Worm (Caenorhabditis elegans) whole organism, mixed stage, embryonic: ENCODE measurements around the gene F17A2.16.
A peak's percentile ranks its signal among the peaks of the same experiment; 100 is the strongest.

Source experiments
- M03D4.4 ChIP-seq: sonication (generic microtip); optimal IDR thresholded peaks from 2 replicates; lab custom pipeline; 2017; ENCODE audit warnings: mild to moderate bottlenecking, missing genetic modification characterization, missing compliant biosample characterization
- bed-3 ChIP-seq: fragments of 200-800 bp; sonication (Bioruptor generic); optimal IDR thresholded peaks from 3 replicates; lab custom pipeline; 2018; ENCODE audit warnings: mild to moderate bottlenecking, missing genetic modification characterization, moderate library complexity, missing compliant biosample characterization
- blmp-1 ChIP-seq: fragments of 150-350 bp; optimal IDR thresholded peaks from 2 replicates; lab custom pipeline; 2014; ENCODE audit warnings: missing biosample characterization, missing genetic modification characterization
- ceh-43 ChIP-seq: fragments of 200-800 bp; sonication (Bioruptor generic); optimal IDR thresholded peaks from 2 replicates; lab custom pipeline; 2018; ENCODE audit warnings: mild to moderate bottlenecking, missing genetic modification characterization, moderate library complexity, missing compliant biosample characterization
- ceh-83 ChIP-seq: fragments of 200-800 bp; sonication (Bioruptor generic); optimal IDR thresholded peaks from 2 replicates; lab custom pipeline; 2018; ENCODE audit warnings: mild to moderate bottlenecking, missing genetic modification characterization, missing compliant biosample characterization
- ces-1 ChIP-seq: fragments of 150-350 bp; optimal IDR thresholded peaks from 2 replicates; lab custom pipeline; 2014; ENCODE audit warnings: missing biosample characterization, missing genetic modification reagents, missing genetic modification characterization
- cnd-1 ChIP-seq: fragments of 200-800 bp; sonication (Bioruptor generic); optimal IDR thresholded peaks from 2 replicates; lab custom pipeline; 2018; ENCODE audit warnings: mild to moderate bottlenecking, missing genetic modification characterization, missing compliant biosample characterization
- drap-1 ChIP-seq: fragments of 200-800 bp; sonication (Bioruptor generic); optimal IDR thresholded peaks from 3 replicates; lab custom pipeline; 2018; ENCODE audit warnings: mild to moderate bottlenecking, missing genetic modification characterization, missing compliant biosample characterization
- elt-1 ChIP-seq: sonication (generic microtip); optimal IDR thresholded peaks from 2 replicates; lab custom pipeline; 2017; ENCODE audit warnings: missing genetic modification characterization, mild to moderate bottlenecking, missing compliant biosample characterization, antibody characterized with exemption, moderate library complexity, borderline replicate concordance; ENCODE audit not compliant: insufficient read depth
- elt-3 ChIP-seq: fragments of 150-350 bp; optimal IDR thresholded peaks from 2 replicates; lab custom pipeline; 2014; ENCODE audit warnings: missing biosample characterization, missing genetic modification characterization
- flh-1 ChIP-seq: fragments of 200-800 bp; sonication (Bioruptor generic); optimal IDR thresholded peaks from 2 replicates; lab custom pipeline; 2018; ENCODE audit warnings: mild to moderate bottlenecking, missing genetic modification characterization, moderate library complexity, missing compliant biosample characterization
- ham-2 ChIP-seq: fragments of 200-800 bp; sonication (Bioruptor generic); optimal IDR thresholded peaks from 2 replicates; lab custom pipeline; 2018; ENCODE audit warnings: mild to moderate bottlenecking, missing genetic modification characterization, missing compliant biosample characterization
- hlh-1 ChIP-seq: fragments of 150-350 bp; optimal IDR thresholded peaks from 2 replicates; lab custom pipeline; 2014; ENCODE audit warnings: missing biosample characterization, missing genetic modification reagents, missing genetic modification characterization
- lin-13 ChIP-seq: fragments of 150-350 bp; optimal IDR thresholded peaks from 2 replicates; lab custom pipeline; 2014; ENCODE audit warnings: missing biosample characterization, missing genetic modification characterization
- lin-32 ChIP-seq: fragments of 200-800 bp; sonication (Bioruptor generic); optimal IDR thresholded peaks from 2 replicates; lab custom pipeline; 2018; ENCODE audit warnings: mild to moderate bottlenecking, missing genetic modification characterization, missing compliant biosample characterization
- lsy-2 ChIP-seq: fragments of 150-350 bp; optimal IDR thresholded peaks from 2 replicates; lab custom pipeline; 2014; ENCODE audit warnings: missing biosample characterization, missing genetic modification characterization
- mep-1 ChIP-seq: fragments of 150-350 bp; optimal IDR thresholded peaks from 2 replicates; lab custom pipeline; 2017; ENCODE audit warnings: missing biosample characterization, missing genetic modification reagents, missing genetic modification characterization, inconsistent platforms
- mls-2 ChIP-seq: sonication (generic microtip); optimal IDR thresholded peaks from 2 replicates; lab custom pipeline; 2016; ENCODE audit warnings: mild to moderate bottlenecking, missing genetic modification characterization, moderate library complexity, missing compliant biosample characterization
- nhr-2 ChIP-seq: fragments of 150-350 bp; optimal IDR thresholded peaks from 2 replicates; lab custom pipeline; 2014; ENCODE audit warnings: missing biosample characterization, missing genetic modification characterization
- nhr-237 ChIP-seq: fragments of 150-350 bp; optimal IDR thresholded peaks from 2 replicates; lab custom pipeline; 2014; ENCODE audit warnings: missing biosample characterization, missing genetic modification characterization
- nhr-28 ChIP-seq: fragments of 150-350 bp; optimal IDR thresholded peaks from 2 replicates; lab custom pipeline; 2014; ENCODE audit warnings: missing biosample characterization, missing genetic modification characterization
- nhr-76 ChIP-seq: sonication (generic microtip); optimal IDR thresholded peaks from 2 replicates; lab custom pipeline; 2017; ENCODE audit warnings: missing biosample characterization, missing genetic modification characterization
- pha-4 ChIP-seq: fragments of 150-350 bp; optimal IDR thresholded peaks from 2 replicates; lab custom pipeline; 2018; ENCODE audit warnings: missing biosample characterization, missing genetic modification reagents, missing genetic modification characterization
- sem-2 ChIP-seq: fragments of 200-800 bp; sonication (Bioruptor generic); optimal IDR thresholded peaks from 2 replicates; lab custom pipeline; 2018; ENCODE audit warnings: mild to moderate bottlenecking, missing genetic modification characterization, missing compliant biosample characterization
- snpc-4 ChIP-seq: fragments of 150-350 bp; optimal IDR thresholded peaks from 2 replicates; lab custom pipeline; 2014; ENCODE audit warnings: missing biosample characterization, missing genetic modification characterization
- sptf-1 ChIP-seq: sonication (generic microtip); optimal IDR thresholded peaks from 2 replicates; lab custom pipeline; 2017; ENCODE audit warnings: mild to moderate bottlenecking, missing genetic modification characterization, moderate library complexity, missing compliant biosample characterization
- tbx-8 ChIP-seq: fragments of 200-800 bp; sonication (Bioruptor generic); optimal IDR thresholded peaks from 2 replicates; lab custom pipeline; 2018; ENCODE audit warnings: mild to moderate bottlenecking, missing genetic modification characterization, moderate library complexity, missing compliant biosample characterization
- unc-120 ChIP-seq: sonication (generic microtip); optimal IDR thresholded peaks from 2 replicates; lab custom pipeline; 2017; ENCODE audit warnings: missing genetic modification characterization, missing compliant biosample characterization; ENCODE audit not compliant: poor library complexity, severe bottlenecking
- unc-39 ChIP-seq: fragments of 150-350 bp; optimal IDR thresholded peaks from 2 replicates; lab custom pipeline; 2014; ENCODE audit warnings: missing biosample characterization, missing genetic modification characterization
- unc-62 ChIP-seq: fragments of 150-350 bp; optimal IDR thresholded peaks from 2 replicates; lab custom pipeline; 2014; ENCODE audit warnings: missing biosample characterization, missing genetic modification reagents, missing genetic modification characterization
- zip-8 ChIP-seq: fragments of 150-350 bp; optimal IDR thresholded peaks from 2 replicates; lab custom pipeline; 2014; ENCODE audit warnings: missing biosample characterization, missing genetic modification characterization
- ztf-11 ChIP-seq: fragments of 150-350 bp; optimal IDR thresholded peaks from 2 replicates; lab custom pipeline; 2014; ENCODE audit warnings: missing biosample characterization, missing genetic modification characterization

The F17A2.16 gene

DNA sequence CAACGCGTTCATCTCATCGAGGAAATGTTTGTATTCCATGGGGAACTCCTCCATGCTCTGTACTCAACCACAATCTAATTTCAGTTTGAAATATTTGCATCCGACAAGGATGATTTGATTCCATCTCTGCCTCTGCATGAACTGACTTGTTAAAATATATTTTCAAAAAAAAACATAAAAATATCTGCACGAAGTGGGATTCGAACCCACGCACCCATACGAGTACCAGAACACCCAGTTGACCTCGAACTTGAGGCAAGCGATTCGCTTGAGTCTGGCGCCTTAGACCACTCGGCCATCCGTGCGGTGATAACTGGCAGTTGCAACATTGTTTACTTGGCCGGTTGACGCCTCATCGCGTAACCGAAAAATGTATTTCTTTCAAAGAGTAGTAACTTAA is 39.6 kb downstream of the F17A2.16 start:
- TF ChIP-seq pha-4 (no peak), nhr-237 (tag; lab: Kevin White, UChicago) (no peak), unc-120 (tag; lab: Kevin White, UChicago) (peak; percentile 23), tbx-8 (GFP tag; lab: Kevin White, UChicago) (no peak), ham-2 (no peak), cnd-1 (tag; lab: Kevin White, UChicago) (no peak), lsy-2 (tag; lab: Kevin White, UChicago) (no peak), nhr-28 (tag; lab: Kevin White, UChicago) (no peak), M03D4.4 (tag; lab: Kevin White, UChicago) (peak; percentile 39), drap-1 (GFP tag; lab: Kevin White, UChicago) (peak; percentile 13)

DNA sequence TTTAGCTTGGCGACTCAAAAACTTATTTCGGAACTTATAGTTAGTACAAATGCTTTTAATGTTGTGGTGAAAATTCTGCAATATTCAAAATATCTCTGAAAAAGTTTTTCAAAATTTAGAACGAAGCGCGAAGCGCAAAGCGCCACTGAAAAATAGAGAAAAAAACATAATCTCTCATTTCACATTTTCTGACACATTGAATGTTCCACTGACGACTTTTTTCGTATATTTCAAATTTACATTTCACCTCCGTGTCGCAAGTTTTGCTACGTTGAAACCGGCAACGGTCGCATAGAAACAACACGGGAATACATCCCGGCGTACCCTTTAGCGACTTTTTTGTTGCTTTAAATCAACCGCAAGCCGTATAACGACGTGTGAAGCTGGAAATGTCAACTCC is 40.1 kb downstream of the F17A2.16 start, which contains the start of gene F42F12.14:
TSS of gene F42F12.14 (plus strand) at position 301 of the 400 bp plus-strand sequence.
- no peak for TF ChIP-seq sptf-1
- no peak for TF ChIP-seq ztf-11 (tag; lab: Kevin White, UChicago)
- no peak for TF ChIP-seq ces-1 (GFP tag; lab: Kevin White, UChicago)
- no peak for TF ChIP-seq flh-1 (GFP tag; lab: Kevin White, UChicago)
- TF ChIP-seq sem-2 (GFP tag; lab: Kevin White, UChicago): no peak
- no peak for TF ChIP-seq drap-1 (GFP tag; lab: Kevin White, UChicago)
- no peak for TF ChIP-seq lin-32 (GFP tag; lab: Kevin White, UChicago)
- no peak for TF ChIP-seq pha-4
- no peak for TF ChIP-seq mls-2 (tag; lab: Kevin White, UChicago)
- TF ChIP-seq nhr-237 (tag; lab: Kevin White, UChicago): no peak
- no peak for TF ChIP-seq bed-3 (GFP tag; lab: Kevin White, UChicago)
- TF ChIP-seq blmp-1 (tag; lab: Kevin White, UChicago): no peak
- no peak for TF ChIP-seq unc-39 (tag; lab: Kevin White, UChicago)
- no peak for TF ChIP-seq unc-62
- no peak for TF ChIP-seq zip-8 (tag; lab: Kevin White, UChicago)
- no peak for TF ChIP-seq elt-3 (tag; lab: Kevin White, UChicago)
- TF ChIP-seq nhr-76: no peak
- TF ChIP-seq hlh-1 (tag; lab: Kevin White, UChicago): no peak

DNA sequence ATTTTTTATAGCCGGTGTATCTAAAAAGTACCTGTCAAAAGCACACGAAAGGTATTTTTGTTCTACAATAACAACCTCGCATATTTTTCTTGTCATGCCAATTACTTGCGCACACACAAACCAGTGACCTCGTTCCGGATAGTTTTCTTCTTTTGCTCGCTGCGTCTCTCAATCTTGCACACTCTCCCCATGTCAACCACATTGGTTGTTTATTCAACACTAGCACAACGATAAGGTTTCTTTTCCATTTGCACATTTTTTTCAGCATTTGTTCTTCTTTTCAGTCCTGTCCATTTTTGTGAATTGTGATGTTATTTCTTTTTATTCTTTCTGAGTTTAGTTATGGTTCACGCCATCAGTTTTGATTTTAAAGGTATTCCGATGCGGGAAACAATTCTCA is 42.0 kb downstream of the F17A2.16 start, which contains the start of gene F42F12.3:
TSS of gene F42F12.3 (plus strand) at position 372 of the 400 bp plus-strand sequence.
- TF ChIP-seq hlh-1 (tag; lab: Kevin White, UChicago) (no peak), nhr-237 (tag; lab: Kevin White, UChicago) (no peak), snpc-4 (tag; lab: Kevin White, UChicago) (no peak), nhr-28 (tag; lab: Kevin White, UChicago) (no peak), ztf-11 (tag; lab: Kevin White, UChicago) (no peak), pha-4 (peak; percentile 3), zip-8 (tag; lab: Kevin White, UChicago) (no peak), ceh-43 (no peak), ceh-83 (GFP tag; lab: Kevin White, UChicago) (no peak)

DNA sequence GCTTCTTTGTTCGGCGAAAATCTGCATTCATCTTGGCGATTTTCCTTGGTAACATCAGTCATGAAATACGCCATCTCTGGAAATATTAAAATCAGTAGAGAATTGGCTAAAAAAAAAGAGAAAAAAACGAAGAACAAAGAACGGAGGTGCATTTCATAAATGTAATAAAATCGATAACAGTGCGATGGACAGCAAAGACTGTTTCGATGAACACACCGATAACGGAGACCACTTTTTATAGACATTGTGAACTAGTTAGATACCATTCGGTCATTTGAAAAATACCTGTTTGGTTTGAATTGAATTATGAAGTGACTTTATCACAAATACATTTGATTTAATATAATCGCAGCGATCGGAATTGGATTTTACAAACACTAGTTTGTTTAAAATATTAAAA is 44.6 kb downstream of the F17A2.16 start, which contains the start of gene F42F12.4:
TSS of gene F42F12.4 (minus strand) at position 76 of the 400 bp plus-strand sequence.
- TF ChIP-seq ceh-43 (no peak), hlh-1 (tag; lab: Kevin White, UChicago) (no peak), mep-1 (tag; lab: Kevin White, UChicago) (no peak), lsy-2 (tag; lab: Kevin White, UChicago) (no peak), elt-3 (tag; lab: Kevin White, UChicago) (no peak), nhr-2 (tag; lab: Kevin White, UChicago) (no peak), unc-120 (tag; lab: Kevin White, UChicago) (no peak), nhr-237 (tag; lab: Kevin White, UChicago) (no peak), bed-3 (GFP tag; lab: Kevin White, UChicago) (no peak), mls-2 (tag; lab: Kevin White, UChicago) (no peak), snpc-4 (tag; lab: Kevin White, UChicago) (no peak)

DNA sequence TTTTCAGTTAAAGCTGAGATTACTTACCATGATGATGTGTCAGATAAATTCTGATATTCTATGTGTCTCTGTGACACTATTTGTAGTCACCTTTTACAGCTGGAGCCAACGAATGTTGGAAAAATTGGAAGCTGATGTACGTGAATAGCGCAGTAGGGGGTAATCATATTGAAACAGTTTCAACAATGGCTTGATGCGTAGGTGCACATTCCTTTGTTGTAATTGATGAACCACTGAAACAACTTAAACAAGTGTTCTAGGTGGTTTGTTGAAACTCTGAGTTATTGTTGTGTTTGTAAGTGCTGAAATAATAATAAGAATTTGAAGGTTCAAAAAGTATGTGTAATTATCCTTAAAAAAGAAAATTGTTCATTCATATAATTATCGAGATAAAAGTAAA is 48.3 kb downstream of the F17A2.16 start, which contains the start of gene nspc-12:
TSS of gene nspc-12 (minus strand) at position 101 of the 400 bp plus-strand sequence.
- no peak for TF ChIP-seq M03D4.4 (tag; lab: Kevin White, UChicago)
- no peak for TF ChIP-seq tbx-8 (GFP tag; lab: Kevin White, UChicago)
- TF ChIP-seq hlh-1 (tag; lab: Kevin White, UChicago): no peak
- TF ChIP-seq snpc-4 (tag; lab: Kevin White, UChicago): no peak
- no peak for TF ChIP-seq ham-2
- TF ChIP-seq elt-3 (tag; lab: Kevin White, UChicago): no peak
- TF ChIP-seq mls-2 (tag; lab: Kevin White, UChicago): no peak
- no peak for TF ChIP-seq lin-13
- no peak for TF ChIP-seq elt-1 (tag; lab: Kevin White, UChicago)
- TF ChIP-seq lin-32 (GFP tag; lab: Kevin White, UChicago): no peak
- no peak for TF ChIP-seq blmp-1 (tag; lab: Kevin White, UChicago)
- no peak for TF ChIP-seq ztf-11 (tag; lab: Kevin White, UChicago)
- TF ChIP-seq nhr-237 (tag; lab: Kevin White, UChicago): no peak
